Fruit fly (Drosophila melanogaster) whole organism, embryonic: ENCODE results near the gene CG14795.

ENCODE experiments used
- Antp ChIP-seq: fragments of 200-800 bp; sonication (Bioruptor generic); optimal IDR thresholded peaks from 3 replicates; lab custom pipeline; 2016; ENCODE audit warnings: missing biosample characterization, missing genetic modification characterization
- B-H2 ChIP-seq: fragments of 200-800 bp; sonication (Bioruptor generic); optimal IDR thresholded peaks from 2 replicates; lab custom pipeline; 2018; ENCODE audit warnings: missing biosample characterization, mild to moderate bottlenecking, missing genetic modification characterization
- CG10267 ChIP-seq: fragments of 200-800 bp; sonication (Bioruptor generic); optimal IDR thresholded peaks from 2 replicates; lab custom pipeline; 2018; ENCODE audit warnings: missing biosample characterization, mild to moderate bottlenecking, missing genetic modification characterization, moderate library complexity
- CG11456 ChIP-seq: fragments of 200-800 bp; sonication (Bioruptor generic); IDR thresholded peaks from 3 replicates; pipeline ENCODE4 v1.3.6; 2022; ENCODE audit warnings: missing biosample characterization, missing genetic modification characterization
- CG16813 ChIP-seq: fragments of 200-800 bp; sonication (Bioruptor generic); IDR thresholded peaks from 3 replicates; pipeline ENCODE4 v1.3.6; 2022; ENCODE audit warnings: missing biosample characterization, missing genetic modification characterization; ENCODE audit not compliant: partially characterized antibody
- CG1792 ChIP-seq: fragments of 200-800 bp; sonication (Bioruptor generic); optimal IDR thresholded peaks from 2 replicates; lab custom pipeline; 2016; ENCODE audit warnings: missing biosample characterization, missing genetic modification characterization
- CG18599 ChIP-seq: fragments of 200-800 bp; sonication (Bioruptor generic); optimal IDR thresholded peaks from 3 replicates; lab custom pipeline; 2017; ENCODE audit warnings: missing biosample characterization, missing genetic modification characterization, mild to moderate bottlenecking, moderate library complexity, missing genetic modification reagents
- CG31388 ChIP-seq: fragments of 200-800 bp; sonication (Bioruptor generic); optimal IDR thresholded peaks from 2 replicates; lab custom pipeline; 2016; ENCODE audit warnings: missing biosample characterization, missing genetic modification characterization
- CG4820 ChIP-seq: fragments of 200-800 bp; sonication (Bioruptor generic); optimal IDR thresholded peaks from 3 replicates; lab custom pipeline; 2016; ENCODE audit warnings: missing biosample characterization, missing genetic modification characterization
- CG6791 ChIP-seq: fragments of 200-800 bp; sonication (Bioruptor generic); IDR thresholded peaks from 3 replicates; pipeline ENCODE4 v1.3.6; 2022; ENCODE audit warnings: missing biosample characterization, missing genetic modification characterization; ENCODE audit not compliant: partially characterized antibody
- CG8290 ChIP-seq, 3 experiments: fragments of 200-800 bp; sonication (Bioruptor generic); optimal IDR thresholded peaks; 2 replicates each; lab custom pipeline; 2016 to 2019; ENCODE audit warnings: missing biosample characterization in 3 of 3, missing genetic modification characterization in 3 of 3, mild to moderate bottlenecking in 2 of 3, moderate library complexity in 1 of 3
- CG8478 ChIP-seq: fragments of >200 bp; optimal IDR thresholded peaks from 2 replicates; lab custom pipeline; 2018
- CG9797 ChIP-seq: fragments of 200-800 bp; sonication (Bioruptor generic); optimal IDR thresholded peaks from 3 replicates; lab custom pipeline; 2018; ENCODE audit warnings: missing biosample characterization, mild to moderate bottlenecking, missing genetic modification characterization
- CG9932 ChIP-seq: fragments of 200-800 bp; sonication (Bioruptor generic); IDR thresholded peaks from 2 replicates; pipeline ENCODE4 v1.3.6; 2022; ENCODE audit warnings: missing biosample characterization, missing genetic modification characterization
- CHES-1-like ChIP-seq: fragments of 200-800 bp; sonication (Bioruptor generic); optimal IDR thresholded peaks from 2 replicates; lab custom pipeline; 2016; ENCODE audit warnings: missing biosample characterization, missing genetic modification characterization
- D19A ChIP-seq: fragments of 200-800 bp; optimal IDR thresholded peaks from 3 replicates; lab custom pipeline; 2019; ENCODE audit warnings: missing biosample characterization, mild to moderate bottlenecking, missing genetic modification characterization, moderate library complexity
- Dek ChIP-seq: fragments of 200-800 bp; sonication (Bioruptor generic); optimal IDR thresholded peaks from 3 replicates; lab custom pipeline; 2019; ENCODE audit warnings: missing biosample characterization, mild to moderate bottlenecking, missing genetic modification characterization, moderate library complexity
- Dp ChIP-seq: fragments of 200-800 bp; sonication (Bioruptor generic); optimal IDR thresholded peaks from 2 replicates; lab custom pipeline; 2018; ENCODE audit warnings: missing biosample characterization, mild to moderate bottlenecking, missing genetic modification characterization, moderate library complexity
- E2f1 ChIP-seq: fragments of 200-800 bp; sonication (Bioruptor generic); IDR thresholded peaks from 2 replicates; pipeline ENCODE4 v1.3.6; 2022; ENCODE audit warnings: missing biosample characterization, missing genetic modification characterization
- E2f2 ChIP-seq: fragments of 200-800 bp; sonication (Bioruptor generic); IDR thresholded peaks from 2 replicates; pipeline ENCODE4 v1.3.6; 2022; ENCODE audit warnings: missing biosample characterization, missing genetic modification characterization
- Fer1 ChIP-seq: fragments of 200-800 bp; sonication (Bioruptor generic); optimal IDR thresholded peaks from 2 replicates; lab custom pipeline; 2017; ENCODE audit warnings: missing biosample characterization, mild to moderate bottlenecking, missing genetic modification characterization
- HLH54F ChIP-seq: fragments of 200-800 bp; sonication (Bioruptor generic); optimal IDR thresholded peaks from 3 replicates; lab custom pipeline; 2016; ENCODE audit warnings: missing biosample characterization, missing genetic modification characterization
- HmgD ChIP-seq: fragments of 200-800 bp; sonication (Bioruptor generic); optimal IDR thresholded peaks from 3 replicates; lab custom pipeline; 2016; ENCODE audit warnings: missing biosample characterization, missing genetic modification characterization
- HmgZ ChIP-seq: fragments of 200-800 bp; sonication (Bioruptor generic); optimal IDR thresholded peaks from 2 replicates; lab custom pipeline; 2018; ENCODE audit warnings: missing biosample characterization, mild to moderate bottlenecking, missing genetic modification characterization
- Med ChIP-seq: fragments of 200-800 bp; sonication (Bioruptor generic); peaks from one replicate; lab custom pipeline; 2016; ENCODE audit warnings: missing biosample characterization, missing genetic modification characterization, mild to moderate bottlenecking, inconsistent platforms, moderate library complexity
- Meics ChIP-seq: fragments of 200-800 bp; sonication (Bioruptor generic); optimal IDR thresholded peaks from 2 replicates; lab custom pipeline; 2017; ENCODE audit warnings: missing biosample characterization, mild to moderate bottlenecking, missing genetic modification characterization
- Ptx1 ChIP-seq: fragments of 200-800 bp; sonication (Bioruptor generic); IDR thresholded peaks from 2 replicates; pipeline ENCODE4 v1.3.6; 2022; ENCODE audit warnings: missing biosample characterization, missing genetic modification characterization
- Xbp1 ChIP-seq: fragments of 200-800 bp; sonication (Bioruptor generic); optimal IDR thresholded peaks from 3 replicates; lab custom pipeline; 2016; ENCODE audit warnings: missing biosample characterization, mild to moderate bottlenecking, missing genetic modification characterization
- bbx ChIP-seq: fragments of 200-800 bp; sonication (Bioruptor generic); IDR thresholded peaks from 2 replicates; pipeline ENCODE4 v1.3.6; 2022; ENCODE audit warnings: missing biosample characterization, missing genetic modification characterization; ENCODE audit not compliant: partially characterized antibody
- btn ChIP-seq: fragments of 200-800 bp; sonication (Bioruptor generic); optimal IDR thresholded peaks from 2 replicates; lab custom pipeline; 2016; ENCODE audit warnings: missing biosample characterization, missing genetic modification characterization
- fu2 ChIP-seq: fragments of 200-800 bp; sonication (Bioruptor generic); optimal IDR thresholded peaks from 2 replicates; lab custom pipeline; 2016; ENCODE audit warnings: missing biosample characterization, missing genetic modification characterization
- her ChIP-seq: fragments of 200-800 bp; sonication (Bioruptor generic); optimal IDR thresholded peaks from 2 replicates; lab custom pipeline; 2016; ENCODE audit warnings: missing biosample characterization, missing genetic modification characterization
- hkb ChIP-seq, 2 experiments: fragments of 200-800 bp in 1 of 2; fragments of >200 bp in 1 of 2; sonication (Bioruptor generic) in 1 of 2; IDR thresholded peaks in 1 of 2; optimal IDR thresholded peaks in 1 of 2; 2 replicates each; pipeline versions ENCODE4 v1.3.6 to Lab custom; 2017 to 2022; ENCODE audit warnings: missing biosample characterization in 1 of 2, missing genetic modification characterization in 1 of 2
- ken ChIP-seq: fragments of 200-800 bp; sonication (Bioruptor generic); IDR thresholded peaks from 3 replicates; pipeline ENCODE4 v1.3.6; 2022; ENCODE audit warnings: missing biosample characterization, missing genetic modification characterization
- lab ChIP-seq: fragments of 200-800 bp; sonication (Bioruptor generic); optimal IDR thresholded peaks from 3 replicates; lab custom pipeline; 2017; ENCODE audit warnings: missing biosample characterization, missing genetic modification characterization, mild to moderate bottlenecking, moderate library complexity, missing genetic modification reagents
- lbe ChIP-seq: fragments of 200-800 bp; sonication (Bioruptor generic); optimal IDR thresholded peaks from 2 replicates; lab custom pipeline; 2016; ENCODE audit warnings: missing biosample characterization, mild to moderate bottlenecking, missing genetic modification characterization
- pan ChIP-seq, 4 experiments: fragments of >200 bp in 3 of 4; fragments of 200-800 bp in 1 of 4; sonication (Bioruptor generic) in 1 of 4; optimal IDR thresholded peaks in 3 of 4; IDR thresholded peaks in 1 of 4; 2 replicates each; pipeline versions ENCODE4 v1.3.6 to Lab custom; 2017 to 2022; ENCODE audit warnings: missing biosample characterization in 2 of 4, missing genetic modification characterization in 2 of 4, mixed read lengths in 1 of 4
- pfk ChIP-seq: fragments of 200-800 bp; sonication (Bioruptor generic); optimal IDR thresholded peaks from 2 replicates; lab custom pipeline; 2018; ENCODE audit warnings: missing biosample characterization, mild to moderate bottlenecking, missing genetic modification characterization, moderate library complexity
- repo ChIP-seq: fragments of 200-800 bp; sonication (Bioruptor generic); optimal IDR thresholded peaks from 2 replicates; lab custom pipeline; 2016; ENCODE audit warnings: missing biosample characterization, missing genetic modification characterization
- sim ChIP-seq: fragments of 200-800 bp; sonication (Bioruptor generic); IDR thresholded peaks from 2 replicates; pipeline ENCODE4 v1.3.6; 2022; ENCODE audit warnings: missing biosample characterization, missing genetic modification characterization
- stc ChIP-seq: fragments of 200-800 bp; sonication (Bioruptor generic); IDR thresholded peaks from 2 replicates; pipeline ENCODE4 v1.3.6; 2022; ENCODE audit warnings: missing biosample characterization, missing genetic modification characterization
- tap ChIP-seq: fragments of 200-800 bp; optimal IDR thresholded peaks from 3 replicates; lab custom pipeline; 2019; ENCODE audit warnings: missing biosample characterization, mild to moderate bottlenecking, missing genetic modification characterization, moderate library complexity
- unc-4 ChIP-seq: fragments of 200-800 bp; sonication (Bioruptor generic); IDR thresholded peaks from 2 replicates; pipeline ENCODE4 v1.3.6; 2022; ENCODE audit warnings: missing biosample characterization, missing genetic modification characterization; ENCODE audit not compliant: partially characterized antibody
- vfl ChIP-seq: fragments of 200-800 bp; sonication (Bioruptor generic); optimal IDR thresholded peaks from 2 replicates; lab custom pipeline; 2016; ENCODE audit warnings: missing biosample characterization, missing genetic modification characterization
- vvl ChIP-seq: fragments of 200-800 bp; sonication (Bioruptor generic); IDR thresholded peaks from 2 replicates; pipeline ENCODE4 v1.3.6; 2022; ENCODE audit warnings: missing biosample characterization, missing genetic modification characterization
- z ChIP-seq: fragments of 200-800 bp; sonication (Bioruptor generic); IDR thresholded peaks from 3 replicates; pipeline ENCODE4 v1.3.6; 2022; ENCODE audit warnings: missing biosample characterization, missing genetic modification characterization
- zen2 ChIP-seq: fragments of 200-800 bp; sonication (Bioruptor generic); IDR thresholded peaks from 3 replicates; pipeline ENCODE4 v1.3.6; 2022; ENCODE audit warnings: missing biosample characterization, missing genetic modification characterization; ENCODE audit not compliant: partially characterized antibody
- zf30C ChIP-seq: fragments of 200-800 bp; sonication (Bioruptor generic); optimal IDR thresholded peaks from 3 replicates; lab custom pipeline; 2018; ENCODE audit warnings: missing biosample characterization, mild to moderate bottlenecking, missing genetic modification characterization
- zfh2 ChIP-seq: fragments of 200-800 bp; sonication (Bioruptor generic); optimal IDR thresholded peaks from 2 replicates; lab custom pipeline; 2016; ENCODE audit warnings: missing biosample characterization, missing genetic modification characterization

CG14795 gene

dm6 chrX:1476848-1477247 is 35.8 kb downstream of the CG14795 start, which contains the start of the genes Rab27 and mei-38 (continued):
- TF ChIP-seq CG8290 (GFP tag; optimal IDR thresholded peaks at IDR 0.05; lab: Kevin White, UChicago) (peak; percentile 67), CG8290 (tag; optimal IDR thresholded peaks at IDR 0.05; lab: Kevin White, UChicago) (peak in 1 of 2 experiments; percentile 44), hkb (optimal IDR thresholded peaks at IDR 0.05; lab: Kevin White, UChicago) (no peak), hkb (GFP tag; IDR thresholded peaks at IDR 0.05; lab: Robert Waterston, UW) (no peak), B-H2 (GFP tag; lab: Kevin White, UChicago) (peak; percentile 11), tap (no peak), HmgD (GFP tag; lab: Kevin White, UChicago) (peak; percentile 34), Meics (GFP tag; lab: Kevin White, UChicago) (no peak), CG11456 (GFP tag; lab: Robert Waterston, UW) (peak; percentile 36; the same call in 1 of the 3 replicates), D19A (tag; lab: Kevin White, UChicago) (no peak), vvl (peak; percentile 57), btn (GFP tag; lab: Kevin White, UChicago) (no peak), stc (GFP tag; lab: Robert Waterston, UW) (no peak), E2f2 (GFP tag; lab: Robert Waterston, UW) (peak; percentile 97), CHES-1-like (GFP tag; lab: Kevin White, UChicago) (peak; percentile 32), CG9932 (GFP tag; lab: Robert Waterston, UW) (peak; percentile 72), Ptx1 (GFP tag; lab: Robert Waterston, UW) (0 out of 2 replicates have a peak, but pooled peaks have one; percentile 11), fu2 (peak; percentile 3), HLH54F (peak; percentile 54), lab (GFP tag; lab: Kevin White, UChicago) (peak; percentile 37), her (GFP tag; lab: Kevin White, UChicago) (peak; percentile 54), Xbp1 (GFP tag; lab: Kevin White, UChicago) (peak; percentile 20), lbe (GFP tag; lab: Kevin White, UChicago) (peak; percentile 4), pfk (GFP tag; lab: Kevin White, UChicago) (no peak), E2f1 (peak; percentile 27; the same call in 1 of the 2 replicates), CG10267 (tag; lab: Kevin White, UChicago) (peak; percentile 97), ken (GFP tag; lab: Robert Waterston, UW) (0 out of 3 replicates have a peak, but pooled peaks have one; percentile 48), zen2 (GFP tag; lab: Robert Waterston, UW) (peak; percentile 57; the same call in 1 of the 3 replicates), sim (no peak), CG8478 (lab: Kevin White, UChicago) (no peak), CG31388 (GFP tag; lab: Kevin White, UChicago) (no peak), CG4820 (peak; percentile 12), CG1792 (GFP tag; lab: Kevin White, UChicago) (peak; percentile 23), zf30C (GFP tag; lab: Kevin White, UChicago) (peak; percentile 40), Antp (peak; percentile 32), Dp (GFP tag; lab: Kevin White, UChicago) (peak; percentile 93), unc-4 (peak; percentile 70), Dek (tag; lab: Kevin White, UChicago) (no peak), HmgZ (tag; lab: Kevin White, UChicago) (peak; percentile 33), CG6791 (GFP tag; lab: Robert Waterston, UW) (peak; percentile 74), Med (GFP tag; lab: Kevin White, UChicago) (peak; percentile 76), zfh2 (GFP tag; lab: Kevin White, UChicago) (peak; percentile 53), CG9797 (GFP tag; lab: Kevin White, UChicago) (peak; percentile 32), vfl (peak; percentile 20), bbx (GFP tag; lab: Robert Waterston, UW) (peak; percentile 65; the same call in 1 of the 2 replicates), Fer1 (peak; percentile 9), CG18599 (peak; percentile 2), pan (optimal IDR thresholded peaks at IDR 0.05; lab: Kevin White, UChicago) (no peak), pan (GFP tag; optimal IDR thresholded peaks at IDR 0.05 in 1 of 2, IDR thresholded peaks at IDR 0.05 in 1 of 2) (peak in 1 of 2 experiments; percentile 19), CG16813 (GFP tag; lab: Robert Waterston, UW) (peak; percentile 73), z (GFP tag; lab: Robert Waterston, UW) (no peak), repo (peak; percentile 5)
